Fruit fly (Drosophila melanogaster): ENCODE results near the gene CG1265.
A peak's percentile ranks its signal among the peaks of the same experiment; 100 is the strongest.

CG1265 gene

DNA sequence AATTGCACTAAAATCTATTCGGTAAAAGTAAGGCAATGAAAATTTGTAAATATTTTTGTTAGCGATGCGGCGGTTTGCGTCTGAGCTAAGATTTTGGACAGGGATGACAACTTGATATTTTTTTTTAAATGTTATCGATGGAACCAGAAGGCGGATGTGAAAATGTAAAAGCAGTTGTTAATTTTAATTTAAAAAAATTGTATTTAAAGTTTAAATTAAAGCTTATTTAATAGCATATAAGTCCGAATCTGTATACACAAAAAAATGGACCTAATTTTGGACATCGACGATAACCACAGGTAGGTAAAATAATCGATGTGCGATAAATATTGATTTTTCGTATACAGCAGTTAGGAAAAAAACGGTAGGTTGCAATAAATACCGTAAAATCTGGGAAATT lies 7.8 kb downstream of the CG1265 start, which contains the start of the genes CG11586 and VhaM9.7-a (continued):
- TF ChIP-seq CG2712 (tag; optimal IDR thresholded peaks at IDR 0.05) (peak; percentile 40), Hand (GFP tag; optimal IDR thresholded peaks at IDR 0.05) (no peak), CHES-1-like (GFP tag; optimal IDR thresholded peaks at IDR 0.05) (no peak), NfI (GFP tag; optimal IDR thresholded peaks at IDR 0.05) (no peak), bcd (GFP tag; optimal IDR thresholded peaks at IDR 0.05) (no peak), gem (tag; optimal IDR thresholded peaks at IDR 0.05) (peak; percentile 49), CG13894 (tag; optimal IDR thresholded peaks at IDR 0.05) (no peak), CG11504 (tag; optimal IDR thresholded peaks at IDR 0.05) (no peak), dati (GFP tag; IDR thresholded peaks at IDR 0.05) (no peak), disco-r (GFP tag; optimal IDR thresholded peaks at IDR 0.05) (no peak), CG30403 (GFP tag; optimal IDR thresholded peaks at IDR 0.05) (peak; percentile 6), Hr51 (GFP tag; optimal IDR thresholded peaks at IDR 0.05) (no peak), jumu (GFP tag; optimal IDR thresholded peaks at IDR 0.05) (no peak), chn (GFP tag; optimal IDR thresholded peaks at IDR 0.05) (no peak), CG33213 (GFP tag; optimal IDR thresholded peaks at IDR 0.05) (no peak), HmgZ (tag; optimal IDR thresholded peaks at IDR 0.05) (peak; percentile 40), CG14441 (GFP tag; IDR thresholded peaks at IDR 0.05) (no peak), croc (GFP tag; conservative IDR thresholded peaks at IDR 0.05) (no peak), CG8359 (GFP tag; optimal IDR thresholded peaks at IDR 0.05; ENCODE audit: borderline replicate concordance) (no peak), Xrp1 (GFP tag; IDR thresholded peaks at IDR 0.05) (no peak; the same call in 1 of the 2 replicates), dysf (GFP tag; IDR thresholded peaks at IDR 0.05) (no peak), CG10979 (tag; optimal IDR thresholded peaks at IDR 0.05) (no peak), H15 (GFP tag; IDR thresholded peaks at IDR 0.05) (no peak), CG42726 (GFP tag; IDR thresholded peaks at IDR 0.05; ENCODE audit: partially characterized antibody) (no peak), sqz (GFP tag; optimal IDR thresholded peaks at IDR 0.05) (peak; percentile 43), Dp (GFP tag; optimal IDR thresholded peaks at IDR 0.05) (peak; percentile 50), CG14710 (tag; optimal IDR thresholded peaks at IDR 0.05) (peak; percentile 76), Eip74EF (GFP tag; optimal IDR thresholded peaks at IDR 0.05) (peak in 1 of 2 experiments; percentile 8), Six4 (GFP tag; optimal IDR thresholded peaks at IDR 0.05) (no peak), ab (GFP tag; optimal IDR thresholded peaks at IDR 0.05) (no peak), Nf-YB (GFP tag; optimal IDR thresholded peaks at IDR 0.05) (no peak), Lim3 (GFP tag; IDR thresholded peaks at IDR 0.05) (no peak), amos (GFP tag; IDR thresholded peaks at IDR 0.05; ENCODE audit: partially characterized antibody) (peak; percentile 41; the same call in 1 of the 2 replicates), Hr78 (GFP tag; optimal IDR thresholded peaks at IDR 0.05) (no peak), bigmax (GFP tag; optimal IDR thresholded peaks at IDR 0.05) (no peak), abd-A (tag; optimal IDR thresholded peaks at IDR 0.05) (peak; percentile 21), slp2 (GFP tag; optimal IDR thresholded peaks at IDR 0.05) (no peak), CG6254 (GFP tag; optimal IDR thresholded peaks at IDR 0.05) (no peak), CG7556 (GFP tag; optimal IDR thresholded peaks at IDR 0.05) (no peak), CG7745 (tag; optimal IDR thresholded peaks at IDR 0.05) (no peak), exex (tag; optimal IDR thresholded peaks at IDR 0.05) (no peak), CTCF (GFP tag; optimal IDR thresholded peaks at IDR 0.05) (peak; percentile 41), CG7839 (tag; optimal IDR thresholded peaks at IDR 0.05) (peak; percentile 26), bsh (GFP tag; optimal IDR thresholded peaks at IDR 0.05) (no peak), Vsx1 (GFP tag; optimal IDR thresholded peaks at IDR 0.05) (peak; percentile 21), CoRest (tag; optimal IDR thresholded peaks at IDR 0.05) (peak; percentile 36), CG9437 (GFP tag; optimal IDR thresholded peaks at IDR 0.05) (no peak), CG15514 (GFP tag; optimal IDR thresholded peaks at IDR 0.05) (peak; percentile 92), CG13123 (GFP tag; optimal IDR thresholded peaks at IDR 0.05) (no peak), ro (GFP tag; IDR thresholded peaks at IDR 0.05) (no peak)
